Fruit fly (Drosophila melanogaster) whole organism, adult: Measurements from ENCODE around the gene CG17571.

ENCODE experiments used
- CG11617 ChIP-seq: fragments of 200-800 bp; sonication (Bioruptor generic); optimal IDR thresholded peaks from 2 replicates; lab custom pipeline; 2017; ENCODE audit warnings: mild to moderate bottlenecking, missing biosample characterization, missing genetic modification reagents, missing genetic modification characterization
- CG12768 ChIP-seq: fragments of 200-800 bp; sonication (Bioruptor generic); optimal IDR thresholded peaks from 2 replicates; lab custom pipeline; 2017; ENCODE audit warnings: missing biosample characterization, missing genetic modification characterization, mild to moderate bottlenecking, moderate library complexity, missing genetic modification reagents
- CG1620 ChIP-seq: fragments of 200-800 bp; sonication (Bioruptor generic); optimal IDR thresholded peaks from 2 replicates; lab custom pipeline; 2016; ENCODE audit warnings: missing biosample characterization, missing genetic modification characterization
- CG33017 ChIP-seq: fragments of 200-800 bp; sonication (Bioruptor generic); optimal IDR thresholded peaks from 2 replicates; lab custom pipeline; 2018; ENCODE audit warnings: missing biosample characterization, mild to moderate bottlenecking, missing genetic modification characterization, moderate library complexity
- CG7045 ChIP-seq: fragments of 200-800 bp; sonication (Bioruptor generic); optimal IDR thresholded peaks from 2 replicates; lab custom pipeline; 2017; ENCODE audit warnings: missing biosample characterization, mild to moderate bottlenecking, missing genetic modification characterization
- Mnt ChIP-seq: fragments of 200-800 bp; sonication (Bioruptor generic); optimal IDR thresholded peaks from 2 replicates; lab custom pipeline; 2016; ENCODE audit warnings: missing biosample characterization, mild to moderate bottlenecking, missing genetic modification characterization
- bab1 ChIP-seq: fragments of 200-800 bp; sonication (Bioruptor generic); optimal IDR thresholded peaks from 3 replicates; lab custom pipeline; 2019; ENCODE audit warnings: missing biosample characterization, mild to moderate bottlenecking, missing genetic modification characterization, moderate library complexity
- kay ChIP-seq: fragments of 200-800 bp; sonication (Bioruptor generic); peaks from one replicate; lab custom pipeline; 2016; ENCODE audit warnings: missing biosample characterization, missing genetic modification characterization, borderline replicate concordance
- ovo ChIP-seq: fragments of 200-800 bp; sonication (Bioruptor generic); optimal IDR thresholded peaks from 2 replicates; lab custom pipeline; 2016; ENCODE audit warnings: missing biosample characterization, missing genetic modification characterization
- toe ChIP-seq: fragments of 200-800 bp; sonication (Bioruptor generic); optimal IDR thresholded peaks from 2 replicates; lab custom pipeline; 2016; ENCODE audit warnings: missing biosample characterization, missing genetic modification characterization

DNA sequence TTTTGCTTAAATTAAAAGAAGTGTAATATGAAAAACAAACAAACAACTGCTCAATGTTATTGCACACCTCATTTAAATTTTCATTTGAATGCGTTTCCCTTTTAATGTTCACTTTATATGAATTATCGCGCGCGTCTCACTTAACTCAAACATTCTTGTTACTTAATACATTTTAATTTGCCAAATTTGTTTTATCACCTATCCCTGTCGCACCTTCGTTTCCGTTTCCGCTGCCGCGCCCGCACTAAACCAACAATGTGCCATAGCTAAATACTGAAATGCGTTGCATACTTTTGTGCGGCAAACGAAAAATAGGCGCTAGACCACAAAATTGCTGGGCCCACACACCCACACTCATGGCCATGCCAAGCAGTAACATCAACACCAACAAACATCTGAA is 30.2 kb upstream of the CG17571 start:
- no peak for TF ChIP-seq ovo (GFP tag; lab: Kevin White, UChicago)
- no peak for TF ChIP-seq Mnt (GFP tag; lab: Kevin White, UChicago)
- TF ChIP-seq CG11617 (GFP tag; lab: Kevin White, UChicago) = peak; percentile 28
- no peak for TF ChIP-seq CG7045 (GFP tag; lab: Kevin White, UChicago)
- no peak for TF ChIP-seq kay (GFP tag; lab: Kevin White, UChicago)
- TF ChIP-seq bab1 (GFP tag; lab: Kevin White, UChicago) = no peak
- TF ChIP-seq toe = no peak
- no peak for TF ChIP-seq CG12768
- TF ChIP-seq CG1620 (GFP tag; lab: Kevin White, UChicago) = peak; percentile 34
- no peak for TF ChIP-seq CG33017
